Fruit fly (Drosophila melanogaster) whole organism, adult: Measurements from ENCODE around the gene CG42366.

Experiments
- CG11617 ChIP-seq: fragments of 200-800 bp; sonication (Bioruptor generic); optimal IDR thresholded peaks from 2 replicates; lab custom pipeline; 2017; ENCODE audit warnings: mild to moderate bottlenecking, missing biosample characterization, missing genetic modification reagents, missing genetic modification characterization
- CG33017 ChIP-seq: fragments of 200-800 bp; sonication (Bioruptor generic); optimal IDR thresholded peaks from 2 replicates; lab custom pipeline; 2018; ENCODE audit warnings: missing biosample characterization, mild to moderate bottlenecking, missing genetic modification characterization, moderate library complexity

- no peak for TF ChIP-seq CG11617
- TF ChIP-seq CG33017 (tag; lab: Kevin White, UChicago), result no peak
These were observed 5.0 kb upstream of the CG42366 start, which contains the start of gene CG4594 for dm6 chr2L:9919949-9920348.
